Worm (Caenorhabditis elegans) whole organism, late embryonic: ENCODE measurements around the gene Y73F8A.5.

Experiments used
- K09A11.1 ChIP-seq: sonication (generic microtip); optimal IDR thresholded peaks from 2 replicates; lab custom pipeline; 2017; ENCODE audit warnings: antibody characterized with exemption, mild to moderate bottlenecking, missing genetic modification characterization, missing compliant biosample characterization; ENCODE audit not compliant: insufficient read depth
- dmd-4 ChIP-seq: sonication (generic microtip); optimal IDR thresholded peaks from 2 replicates; lab custom pipeline; 2016; ENCODE audit warnings: borderline replicate concordance, missing genetic modification characterization, missing compliant biosample characterization
- fkh-6 ChIP-seq: sonication (generic microtip); optimal IDR thresholded peaks from 2 replicates; lab custom pipeline; 2016; ENCODE audit warnings: missing genetic modification characterization, missing compliant biosample characterization
- ref-2 ChIP-seq: sonication (generic microtip); optimal IDR thresholded peaks from 2 replicates; lab custom pipeline; 2016; ENCODE audit warnings: missing genetic modification characterization, missing compliant biosample characterization

DNA sequence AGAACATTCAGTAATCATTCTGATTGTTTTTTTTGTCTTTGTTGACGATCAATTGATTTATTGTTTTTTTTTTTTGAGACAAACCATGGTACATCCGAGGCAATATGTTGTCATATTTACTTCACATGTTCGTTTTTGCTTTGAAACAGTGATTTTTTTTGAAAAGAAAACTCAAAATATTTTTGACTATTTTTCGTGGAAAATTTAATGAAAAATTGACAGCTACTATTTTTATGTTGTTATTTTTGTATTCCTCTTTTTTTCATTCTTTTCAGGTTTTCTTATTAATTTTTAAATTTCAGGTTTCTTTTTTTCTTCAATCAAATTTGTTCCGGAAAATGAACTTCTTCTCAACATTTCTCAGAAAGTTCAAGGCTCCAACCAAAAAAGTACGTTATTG, 14.0 kb upstream of the Y73F8A.5 start, which contains the start of gene Y73F8A.36:
- TF ChIP-seq K09A11.1 (no peak), fkh-6 (no peak), ref-2 (tag; lab: Kevin White, UChicago) (no peak), dmd-4 (tag; lab: Kevin White, UChicago) (no peak)
